Fruit fly (Drosophila melanogaster) whole organism, embryonic: ENCODE measurements around the gene CG13096.

ENCODE experiments used
- Bteb2 ChIP-seq: fragments of 200-800 bp; sonication (Bioruptor generic); optimal IDR thresholded peaks from 2 replicates; lab custom pipeline; 2016; ENCODE audit warnings: missing biosample characterization, missing genetic modification characterization
- CG10274 ChIP-seq: fragments of 200-800 bp; sonication (Bioruptor generic); optimal IDR thresholded peaks from 3 replicates; lab custom pipeline; 2017; ENCODE audit warnings: missing biosample characterization, mild to moderate bottlenecking, missing genetic modification characterization
- CG10321 ChIP-seq: fragments of 200-800 bp; sonication (Bioruptor generic); IDR thresholded peaks from 2 replicates; pipeline ENCODE4 v1.3.6; 2022; ENCODE audit warnings: missing biosample characterization, missing genetic modification characterization
- CG11093 ChIP-seq: fragments of 200-800 bp; sonication (Bioruptor generic); IDR thresholded peaks from 3 replicates; pipeline ENCODE4 v1.3.6; 2022; ENCODE audit warnings: missing biosample characterization, missing genetic modification characterization
- CG11456 ChIP-seq: fragments of 200-800 bp; sonication (Bioruptor generic); IDR thresholded peaks from 3 replicates; pipeline ENCODE4 v1.3.6; 2022; ENCODE audit warnings: missing biosample characterization, missing genetic modification characterization
- CG12299 ChIP-seq: fragments of 200-800 bp; sonication (Bioruptor generic); optimal IDR thresholded peaks from 2 replicates; lab custom pipeline; 2018; ENCODE audit warnings: missing biosample characterization, mild to moderate bottlenecking, missing genetic modification characterization
- CG13123 ChIP-seq: fragments of 200-800 bp; sonication (Bioruptor generic); optimal IDR thresholded peaks from 2 replicates; lab custom pipeline; 2016; ENCODE audit warnings: missing biosample characterization, missing genetic modification characterization
- CG13296 ChIP-seq: fragments of 200-800 bp; sonication (Bioruptor generic); optimal IDR thresholded peaks from 3 replicates; lab custom pipeline; 2018; ENCODE audit warnings: missing biosample characterization, mild to moderate bottlenecking, missing genetic modification characterization
- CG14050 ChIP-seq: fragments of 200-800 bp; sonication (Bioruptor generic); IDR thresholded peaks from 3 replicates; pipeline ENCODE4 v1.3.6; 2022; ENCODE audit warnings: missing biosample characterization, missing genetic modification characterization
- CG14710 ChIP-seq: fragments of 200-800 bp; sonication (Bioruptor generic); optimal IDR thresholded peaks from 3 replicates; lab custom pipeline; 2019; ENCODE audit warnings: missing biosample characterization, mild to moderate bottlenecking, missing genetic modification characterization, moderate library complexity
- CG15269 ChIP-seq: fragments of 200-800 bp; sonication (Bioruptor generic); optimal IDR thresholded peaks from 2 replicates; lab custom pipeline; 2018; ENCODE audit warnings: missing biosample characterization, mild to moderate bottlenecking, missing genetic modification characterization, moderate library complexity
- CG15514 ChIP-seq: fragments of 200-800 bp; sonication (Bioruptor generic); optimal IDR thresholded peaks from 3 replicates; lab custom pipeline; 2017; ENCODE audit warnings: missing biosample characterization, missing genetic modification characterization, mild to moderate bottlenecking, moderate library complexity, missing genetic modification reagents
- CG17359 ChIP-seq: fragments of 200-800 bp; sonication (Bioruptor generic); optimal IDR thresholded peaks from 3 replicates; lab custom pipeline; 2018; ENCODE audit warnings: missing biosample characterization, mild to moderate bottlenecking, missing genetic modification characterization, moderate library complexity
- CG17568 ChIP-seq: fragments of 200-800 bp; sonication (Bioruptor generic); optimal IDR thresholded peaks from 2 replicates; lab custom pipeline; 2018; ENCODE audit warnings: missing biosample characterization, mild to moderate bottlenecking, missing genetic modification characterization, moderate library complexity
- CG17802 ChIP-seq: fragments of 200-800 bp; sonication (Bioruptor generic); optimal IDR thresholded peaks from 2 replicates; lab custom pipeline; 2018; ENCODE audit warnings: missing biosample characterization, mild to moderate bottlenecking, missing genetic modification characterization, moderate library complexity
- CG18011 ChIP-seq: fragments of 200-800 bp; sonication (Bioruptor generic); optimal IDR thresholded peaks from 2 replicates; lab custom pipeline; 2017; ENCODE audit warnings: missing biosample characterization, missing genetic modification characterization, mild to moderate bottlenecking, moderate library complexity, missing genotype
- CG18476 ChIP-seq: fragments of 200-800 bp; sonication (Bioruptor generic); optimal IDR thresholded peaks from 2 replicates; lab custom pipeline; 2016; ENCODE audit warnings: missing biosample characterization, mild to moderate bottlenecking, missing genetic modification characterization
- CG18764 ChIP-seq: fragments of 200-800 bp; sonication (Bioruptor generic); optimal IDR thresholded peaks from 3 replicates; lab custom pipeline; 2016; ENCODE audit warnings: missing biosample characterization, missing genetic modification characterization
- CG2120 ChIP-seq: fragments of 200-800 bp; sonication (Bioruptor generic); optimal IDR thresholded peaks from 3 replicates; lab custom pipeline; 2016; ENCODE audit warnings: missing biosample characterization, missing genetic modification characterization
- CG31388 ChIP-seq: fragments of 200-800 bp; sonication (Bioruptor generic); optimal IDR thresholded peaks from 2 replicates; lab custom pipeline; 2016; ENCODE audit warnings: missing biosample characterization, missing genetic modification characterization
- CG32767 ChIP-seq: fragments of 200-800 bp; sonication (Bioruptor generic); IDR thresholded peaks from 2 replicates; pipeline ENCODE4 v1.3.6; 2022; ENCODE audit warnings: missing biosample characterization, missing genetic modification characterization
- CG32772 ChIP-seq: fragments of 200-800 bp; sonication (Bioruptor generic); IDR thresholded peaks from 2 replicates; pipeline ENCODE4 v1.3.6; 2022; ENCODE audit warnings: missing biosample characterization, missing genetic modification characterization
- CG3726 ChIP-seq: fragments of 200-800 bp; sonication (Bioruptor generic); IDR thresholded peaks from 3 replicates; pipeline ENCODE4, ENCODE4 v1.3.6; 2022; ENCODE audit warnings: missing biosample characterization, missing genetic modification characterization
- CG4282 ChIP-seq: fragments of 200-800 bp; sonication (Bioruptor generic); optimal IDR thresholded peaks from 2 replicates; lab custom pipeline; 2016; ENCODE audit warnings: missing biosample characterization, missing genetic modification characterization
- CG4404 ChIP-seq: fragments of 200-800 bp; sonication (Bioruptor generic); IDR thresholded peaks from 2 replicates; pipeline ENCODE4 v1.3.6; 2022; ENCODE audit warnings: missing biosample characterization, missing genetic modification characterization
- CG6813 ChIP-seq: fragments of 200-800 bp; sonication (Bioruptor generic); optimal IDR thresholded peaks from 2 replicates; lab custom pipeline; 2017; ENCODE audit warnings: missing biosample characterization, missing genetic modification characterization, mild to moderate bottlenecking, moderate library complexity, missing genetic modification reagents
- CG7271 ChIP-seq: fragments of 200-800 bp; sonication (Bioruptor generic); optimal IDR thresholded peaks from 2 replicates; lab custom pipeline; 2018; ENCODE audit warnings: missing biosample characterization, mild to moderate bottlenecking, missing genetic modification characterization, moderate library complexity
- CG7987 ChIP-seq: fragments of 200-800 bp; sonication (Bioruptor generic); optimal IDR thresholded peaks from 2 replicates; lab custom pipeline; 2018; ENCODE audit warnings: missing biosample characterization, mild to moderate bottlenecking, missing genetic modification characterization, moderate library complexity
- CG9876 ChIP-seq: fragments of 200-800 bp; sonication (Bioruptor generic); optimal IDR thresholded peaks from 2 replicates; lab custom pipeline; 2016; ENCODE audit warnings: missing biosample characterization, missing genetic modification characterization
- Dad ChIP-seq: fragments of 200-800 bp; sonication (Bioruptor generic); optimal IDR thresholded peaks from 3 replicates; lab custom pipeline; 2016; ENCODE audit warnings: missing biosample characterization, missing genetic modification characterization
- E2f1 ChIP-seq: fragments of 200-800 bp; sonication (Bioruptor generic); IDR thresholded peaks from 2 replicates; pipeline ENCODE4 v1.3.6; 2022; ENCODE audit warnings: missing biosample characterization, missing genetic modification characterization
- Hr51 ChIP-seq, 2 experiments: fragments of 200-800 bp; sonication (Bioruptor generic); optimal IDR thresholded peaks; 2 replicates in 1 of 2; 3 replicates in 1 of 2; lab custom pipeline; 2016 to 2018; ENCODE audit warnings: missing biosample characterization in 2 of 2, missing genetic modification characterization in 2 of 2, mild to moderate bottlenecking in 1 of 2, moderate library complexity in 1 of 2
- Mes4 ChIP-seq: fragments of 200-800 bp; sonication (Bioruptor generic); optimal IDR thresholded peaks from 2 replicates; lab custom pipeline; 2016; ENCODE audit warnings: missing biosample characterization, missing genetic modification characterization
- Rfx ChIP-seq: fragments of 200-800 bp; sonication (Bioruptor generic); IDR thresholded peaks from 2 replicates; pipeline ENCODE4 v1.3.6; 2022; ENCODE audit warnings: missing biosample characterization, missing genetic modification characterization
- Side ChIP-seq: fragments of 200-800 bp; sonication (Bioruptor generic); optimal IDR thresholded peaks from 2 replicates; lab custom pipeline; 2016; ENCODE audit warnings: missing biosample characterization, missing genetic modification characterization
- Sry-β ChIP-seq: fragments of 200-800 bp; sonication (Bioruptor generic); optimal IDR thresholded peaks from 2 replicates; lab custom pipeline; 2018; ENCODE audit warnings: missing biosample characterization, mild to moderate bottlenecking, missing genetic modification characterization, moderate library complexity
- Trl ChIP-seq, 3 experiments: fragments of >200 bp in 2 of 3; fragments of 200-800 bp in 1 of 3; sonication (Bioruptor generic) in 1 of 3; optimal IDR thresholded peaks; 2 replicates in 1 of 3; 3 replicates in 2 of 3; lab custom pipeline; 2016 to 2017; ENCODE audit warnings: missing biosample characterization in 1 of 3, missing genetic modification characterization in 1 of 3
- bigmax ChIP-seq: fragments of 200-800 bp; sonication (Bioruptor generic); optimal IDR thresholded peaks from 2 replicates; lab custom pipeline; 2018; ENCODE audit warnings: missing biosample characterization, mild to moderate bottlenecking, missing genetic modification characterization
- btn ChIP-seq: fragments of 200-800 bp; sonication (Bioruptor generic); optimal IDR thresholded peaks from 2 replicates; lab custom pipeline; 2016; ENCODE audit warnings: missing biosample characterization, missing genetic modification characterization
- eve ChIP-seq, 2 experiments: fragments of >200 bp; optimal IDR thresholded peaks; 2 replicates each; lab custom pipeline; 2017; ENCODE audit warnings: missing biosample characterization in 2 of 2, missing genetic modification characterization in 2 of 2
- fu2 ChIP-seq: fragments of 200-800 bp; sonication (Bioruptor generic); optimal IDR thresholded peaks from 2 replicates; lab custom pipeline; 2016; ENCODE audit warnings: missing biosample characterization, missing genetic modification characterization
- hth ChIP-seq: fragments of >200 bp; optimal IDR thresholded peaks from 2 replicates; lab custom pipeline; 2017; ENCODE audit warnings: inconsistent platforms
- maf-S ChIP-seq: fragments of 200-800 bp; sonication (Bioruptor generic); optimal IDR thresholded peaks from 2 replicates; lab custom pipeline; 2016; ENCODE audit warnings: missing biosample characterization, missing genetic modification characterization
- pan ChIP-seq, 4 experiments: fragments of >200 bp in 3 of 4; fragments of 200-800 bp in 1 of 4; sonication (Bioruptor generic) in 1 of 4; optimal IDR thresholded peaks in 3 of 4; IDR thresholded peaks in 1 of 4; 2 replicates each; pipeline versions ENCODE4 v1.3.6 to Lab custom; 2017 to 2022; ENCODE audit warnings: missing biosample characterization in 2 of 4, missing genetic modification characterization in 2 of 4, mixed read lengths in 1 of 4
- pfk ChIP-seq: fragments of 200-800 bp; sonication (Bioruptor generic); optimal IDR thresholded peaks from 2 replicates; lab custom pipeline; 2018; ENCODE audit warnings: missing biosample characterization, mild to moderate bottlenecking, missing genetic modification characterization, moderate library complexity
- pzg ChIP-seq: fragments of 200-800 bp; sonication (Bioruptor generic); optimal IDR thresholded peaks from 3 replicates; lab custom pipeline; 2018; ENCODE audit warnings: missing biosample characterization, mild to moderate bottlenecking, missing genetic modification characterization, moderate library complexity
- sisA ChIP-seq: fragments of 200-800 bp; sonication (Bioruptor generic); IDR thresholded peaks from 2 replicates; pipeline ENCODE4 v1.3.6; 2022; ENCODE audit warnings: missing biosample characterization, missing genetic modification characterization
- sna ChIP-seq: fragments of 200-800 bp; sonication (Bioruptor generic); IDR thresholded peaks from 2 replicates; pipeline ENCODE4 v1.3.6; 2022; ENCODE audit warnings: missing biosample characterization, missing genetic modification characterization; ENCODE audit not compliant: partially characterized antibody
- sr ChIP-seq: fragments of 200-800 bp; sonication (Bioruptor generic); IDR thresholded peaks from 3 replicates; pipeline ENCODE4 v1.3.6; 2022; ENCODE audit warnings: missing biosample characterization, missing genetic modification characterization
- ttk ChIP-seq: fragments of 200-800 bp; sonication (Bioruptor generic); IDR thresholded peaks from 2 replicates; pipeline ENCODE4 v2.1.2; 2022; ENCODE audit warnings: missing biosample characterization, missing genetic modification characterization
- yki ChIP-seq: fragments of >200 bp; optimal IDR thresholded peaks from 3 replicates; lab custom pipeline; 2018

The CG13096 gene

dm6 chr2L:8543102-8543501 is 31.4 kb upstream of the CG13096 start (continued):
- TF ChIP-seq CG7271 (tag; lab: Kevin White, UChicago) (no peak), sr (no peak), CG11456 (GFP tag; lab: Robert Waterston, UW) (no peak), CG17359 (tag; lab: Kevin White, UChicago) (peak; percentile 15), CG17568 (no peak), CG17802 (tag; lab: Kevin White, UChicago) (no peak), fu2 (GFP tag; lab: Kevin White, UChicago) (no peak), CG31388 (GFP tag; lab: Kevin White, UChicago) (no peak), CG15514 (GFP tag; lab: Kevin White, UChicago) (peak; percentile 20), CG2120 (GFP tag; lab: Kevin White, UChicago) (no peak), CG6813 (no peak), yki (no peak), Mes4 (peak; percentile 20), CG3726 (GFP tag; lab: Robert Waterston, UW) (no peak), pzg (GFP tag; lab: Kevin White, UChicago) (peak; percentile 31), CG18764 (GFP tag; lab: Kevin White, UChicago) (no peak), Rfx (GFP tag; lab: Robert Waterston, UW) (peak; percentile 37; the same call in 1 of the 2 replicates), CG32772 (GFP tag; lab: Robert Waterston, UW) (no peak), Side (GFP tag; lab: Kevin White, UChicago) (no peak), CG13296 (GFP tag; lab: Kevin White, UChicago) (no peak), pfk (GFP tag; lab: Kevin White, UChicago) (peak; percentile 87), CG14710 (tag; lab: Kevin White, UChicago) (no peak), CG12299 (tag; lab: Kevin White, UChicago) (no peak), E2f1 (GFP tag; lab: Robert Waterston, UW) (no peak), CG14050 (GFP tag; lab: Robert Waterston, UW) (no peak), hth (no peak), Dad (GFP tag; lab: Kevin White, UChicago) (no peak)
- TF ChIP-seq, all 482 proteins: peak for 103

- TF ChIP-seq sisA (GFP tag; lab: Robert Waterston, UW) (no peak), CG15269 (tag; lab: Kevin White, UChicago) (no peak), CG11093 (GFP tag; lab: Robert Waterston, UW) (no peak), Bteb2 (GFP tag; lab: Kevin White, UChicago) (no peak), CG10321 (GFP tag; lab: Robert Waterston, UW) (no peak), ttk (no peak), bigmax (no peak), sna (GFP tag; lab: Robert Waterston, UW) (0 out of 2 replicates have a peak, but pooled peaks have one; percentile 7), CG10274 (no peak), CG18011 (GFP tag; lab: Kevin White, UChicago) (no peak), eve (GFP tag; optimal IDR thresholded peaks at IDR 0.05; lab: Kevin White, UChicago) (no peak), CG32767 (GFP tag; lab: Robert Waterston, UW) (no peak), Trl (optimal IDR thresholded peaks at IDR 0.05; lab: Kevin White, UChicago) (peak in 1 of 2 experiments; percentile 89), Trl (GFP tag; optimal IDR thresholded peaks at IDR 0.05; lab: Kevin White, UChicago) (no peak), yki (peak; percentile 75), CG4282 (GFP tag; lab: Kevin White, UChicago) (no peak), CG17802 (tag; lab: Kevin White, UChicago) (no peak), CG7987 (GFP tag; lab: Kevin White, UChicago) (no peak), CG9876 (GFP tag; lab: Kevin White, UChicago) (no peak), maf-S (no peak), CG13123 (no peak), CG4404 (GFP tag; lab: Robert Waterston, UW) (no peak), CG18476 (GFP tag; lab: Kevin White, UChicago) (no peak), Hr51 (GFP tag; optimal IDR thresholded peaks at IDR 0.05; lab: Kevin White, UChicago) (no peak), btn (no peak), Sry-β (GFP tag; lab: Kevin White, UChicago) (no peak), pan (optimal IDR thresholded peaks at IDR 0.05; lab: Kevin White, UChicago) (no peak), pan (GFP tag; optimal IDR thresholded peaks at IDR 0.05 in 1 of 2, IDR thresholded peaks at IDR 0.05 in 1 of 2) (no peak)
These were observed 31.0 kb upstream of the CG13096 start for dm6 chr2L:8542639-8543038.
